Worm (Caenorhabditis elegans) whole organism, young adult: ENCODE results near the gene K12H6.2.

Experiments used
- C06A6.2 ChIP-seq: fragments of 200-800 bp; sonication (Bioruptor generic); conservative IDR thresholded peaks from 2 replicates; pipeline ENCODE4 v1.3.6; 2022; ENCODE audit warnings: missing genetic modification characterization, missing compliant biosample characterization
- D2030.7 ChIP-seq: fragments of 200-800 bp; sonication (Bioruptor generic); IDR thresholded peaks from 2 replicates; pipeline ENCODE4 v1.3.6; 2022; ENCODE audit warnings: missing genetic modification reagents, missing genetic modification characterization, missing compliant biosample characterization
- F23B12.7 ChIP-seq: sonication (generic microtip); optimal IDR thresholded peaks from 2 replicates; lab custom pipeline; 2017; ENCODE audit warnings: missing genetic modification characterization, mild to moderate bottlenecking, missing compliant biosample characterization, antibody characterized with exemption, moderate library complexity; ENCODE audit not compliant: insufficient read depth
- F49E8.2 ChIP-seq: sonication (generic microtip); optimal IDR thresholded peaks from 3 replicates; lab custom pipeline; 2017; ENCODE audit warnings: missing genetic modification characterization, mild to moderate bottlenecking, missing compliant biosample characterization, antibody characterized with exemption, moderate library complexity; ENCODE audit not compliant: insufficient read depth
- F57A8.1 ChIP-seq: fragments of 200-800 bp; sonication (Bioruptor generic); optimal IDR thresholded peaks from 2 replicates; lab custom pipeline; 2018; ENCODE audit warnings: mild to moderate bottlenecking, missing genetic modification characterization, moderate library complexity, missing compliant biosample characterization
- F57C9.4 ChIP-seq: sonication (generic microtip); optimal IDR thresholded peaks from 2 replicates; lab custom pipeline; 2017; ENCODE audit warnings: mild to moderate bottlenecking, missing genetic modification characterization, missing compliant biosample characterization
- K12H6.12 ChIP-seq: fragments of 200-800 bp; sonication (Bioruptor generic); optimal IDR thresholded peaks from 2 replicates; lab custom pipeline; 2018; ENCODE audit warnings: mild to moderate bottlenecking, missing genetic modification characterization, missing compliant biosample characterization
- T26A5.8 ChIP-seq: sonication (generic microtip); optimal IDR thresholded peaks from 2 replicates; lab custom pipeline; 2016; ENCODE audit warnings: missing genetic modification characterization, missing compliant biosample characterization
- Y53G8AR.9 ChIP-seq: fragments of 200-800 bp; sonication (Bioruptor generic); conservative IDR thresholded peaks from 2 replicates; pipeline ENCODE4 v1.3.6; 2022; ENCODE audit warnings: missing genetic modification reagents, missing genetic modification characterization, missing compliant biosample characterization
- akir-1 ChIP-seq: fragments of 200-800 bp; sonication (Bioruptor generic); optimal IDR thresholded peaks from 2 replicates; lab custom pipeline; 2018; ENCODE audit warnings: mild to moderate bottlenecking, missing genetic modification characterization, moderate library complexity, missing compliant biosample characterization
- atf-7 ChIP-seq: sonication (generic microtip); optimal IDR thresholded peaks from 2 replicates; lab custom pipeline; 2017; ENCODE audit warnings: mild to moderate bottlenecking, missing genetic modification characterization, missing compliant biosample characterization
- attf-3 ChIP-seq: fragments of 200-800 bp; sonication (Bioruptor generic); conservative IDR thresholded peaks from 2 replicates; pipeline ENCODE4 v1.3.6; 2022; ENCODE audit warnings: missing genetic modification reagents, missing genetic modification characterization, missing compliant biosample characterization
- attf-5 ChIP-seq: fragments of 200-800 bp; sonication (Bioruptor generic); optimal IDR thresholded peaks from 2 replicates; lab custom pipeline; 2018; ENCODE audit warnings: mild to moderate bottlenecking, missing genetic modification characterization, missing compliant biosample characterization
- attf-6 ChIP-seq: fragments of 200-800 bp; sonication (Bioruptor generic); IDR thresholded peaks from 2 replicates; pipeline ENCODE4 v1.3.6; 2022; ENCODE audit warnings: missing genetic modification reagents, missing genetic modification characterization, missing compliant biosample characterization
- bed-2 ChIP-seq: fragments of 200-800 bp; sonication (Bioruptor generic); IDR thresholded peaks from 2 replicates; pipeline ENCODE4 v1.3.6; 2022; ENCODE audit warnings: missing genetic modification reagents, missing genetic modification characterization, missing compliant biosample characterization
- cebp-2 ChIP-seq: fragments of 200-800 bp; sonication (Bioruptor generic); IDR thresholded peaks from 2 replicates; pipeline ENCODE4 v1.3.6; 2022; ENCODE audit warnings: missing genetic modification characterization, missing compliant biosample characterization
- ceh-58 ChIP-seq: fragments of 200-800 bp; sonication (Bioruptor generic); IDR thresholded peaks from 2 replicates; pipeline ENCODE4 v1.3.6; 2022; ENCODE audit warnings: missing genetic modification characterization, missing compliant biosample characterization
- dox-1 ChIP-seq: fragments of 200-800 bp; sonication (Bioruptor generic); IDR thresholded peaks from 2 replicates; pipeline ENCODE4 v1.3.6; 2022; ENCODE audit warnings: missing genetic modification reagents, missing genetic modification characterization, missing compliant biosample characterization
- dpl-1 ChIP-seq: fragments of 150-350 bp; optimal IDR thresholded peaks from 2 replicates; lab custom pipeline; 2014; ENCODE audit warnings: missing biosample characterization, missing genetic modification reagents, missing genetic modification characterization
- efl-1 ChIP-seq: fragments of 150-350 bp; optimal IDR thresholded peaks from 2 replicates; lab custom pipeline; 2014; ENCODE audit warnings: missing biosample characterization, missing genetic modification reagents, missing genetic modification characterization
- egrh-3 ChIP-seq: fragments of 200-800 bp; sonication (Bioruptor generic); IDR thresholded peaks from 2 replicates; pipeline ENCODE4 v1.3.6; 2022; ENCODE audit warnings: missing genetic modification reagents, missing genetic modification characterization, missing compliant biosample characterization
- ets-4 ChIP-seq: fragments of 200-800 bp; sonication (Bioruptor generic); optimal IDR thresholded peaks from 2 replicates; lab custom pipeline; 2018; ENCODE audit warnings: mild to moderate bottlenecking, missing genetic modification characterization, missing compliant biosample characterization
- fkh-3 ChIP-seq: sonication (generic microtip); optimal IDR thresholded peaks from 2 replicates; lab custom pipeline; 2016; ENCODE audit warnings: mild to moderate bottlenecking, missing genetic modification characterization, missing compliant biosample characterization
- hsf-1 ChIP-seq: fragments of 200-800 bp; sonication (Bioruptor generic); IDR thresholded peaks from 2 replicates; pipeline ENCODE4 v1.3.6; 2022; ENCODE audit warnings: missing genetic modification reagents, missing genetic modification characterization, missing compliant biosample characterization
- lag-1 ChIP-seq: fragments of 200-800 bp; sonication (Bioruptor generic); IDR thresholded peaks from 2 replicates; pipeline ENCODE4 v1.3.6; 2022; ENCODE audit warnings: missing genetic modification reagents, missing genetic modification characterization, missing compliant biosample characterization
- let-526 ChIP-seq: fragments of 200-800 bp; sonication (Bioruptor generic); IDR thresholded peaks from 2 replicates; pipeline ENCODE4 v1.3.6; 2022; ENCODE audit warnings: missing genetic modification reagents, missing genetic modification characterization, missing compliant biosample characterization
- let-607 ChIP-seq, 2 experiments: fragments of 200-800 bp in 1 of 2; sonication (Bioruptor generic) in 1 of 2; sonication (generic microtip) in 1 of 2; optimal IDR thresholded peaks; 2 replicates each; lab custom pipeline; 2016 to 2018; ENCODE audit warnings: mild to moderate bottlenecking in 2 of 2, missing compliant biosample characterization in 2 of 2, missing genetic modification characterization in 2 of 2, moderate library complexity in 2 of 2, missing genotype in 1 of 2
- lin-26 ChIP-seq: fragments of 200-800 bp; sonication (Bioruptor generic); IDR thresholded peaks from 2 replicates; pipeline ENCODE4 v1.3.6; 2022; ENCODE audit warnings: missing genetic modification reagents, missing genetic modification characterization, missing compliant biosample characterization
- lin-54 ChIP-seq: fragments of 200-800 bp; sonication (Bioruptor generic); optimal IDR thresholded peaks from 2 replicates; lab custom pipeline; 2018; ENCODE audit warnings: mild to moderate bottlenecking, missing genetic modification characterization, missing compliant biosample characterization
- madf-6 ChIP-seq: fragments of 200-800 bp; sonication (Bioruptor generic); IDR thresholded peaks from 2 replicates; pipeline ENCODE4 v1.3.6; 2022; ENCODE audit warnings: missing genetic modification reagents, missing genetic modification characterization, missing compliant biosample characterization
- mel-28 ChIP-seq: sonication (generic microtip); optimal IDR thresholded peaks from 2 replicates; lab custom pipeline; 2016; ENCODE audit warnings: borderline replicate concordance, mild to moderate bottlenecking, missing genetic modification characterization, missing compliant biosample characterization
- mes-4 ChIP-seq: sonication (generic microtip); optimal IDR thresholded peaks from 2 replicates; lab custom pipeline; 2016; ENCODE audit warnings: missing genotype, missing genetic modification characterization, missing compliant biosample characterization
- nfya-1 ChIP-seq: sonication (generic microtip); optimal IDR thresholded peaks from 2 replicates; lab custom pipeline; 2017; ENCODE audit warnings: antibody characterized with exemption, missing compliant biosample characterization, missing genetic modification characterization, borderline replicate concordance; ENCODE audit not compliant: insufficient read depth
- nfyb-1 ChIP-seq: fragments of 200-800 bp; sonication (Bioruptor generic); IDR thresholded peaks from 2 replicates; pipeline ENCODE4 v1.3.6; 2022; ENCODE audit warnings: missing genetic modification reagents, missing genetic modification characterization, missing compliant biosample characterization
- nhr-80 ChIP-seq: sonication (generic microtip); optimal IDR thresholded peaks from 2 replicates; lab custom pipeline; 2016; ENCODE audit warnings: missing genetic modification characterization, missing compliant biosample characterization
- pha-4 ChIP-seq: fragments of 150-350 bp; sonication (generic microtip); optimal IDR thresholded peaks from 2 replicates; lab custom pipeline; 2014; ENCODE audit warnings: missing biosample characterization, missing genetic modification reagents, missing genetic modification characterization
- rcor-1 ChIP-seq: fragments of 200-800 bp; sonication (Bioruptor generic); IDR thresholded peaks from 2 replicates; pipeline ENCODE4 v1.3.6; 2022; ENCODE audit warnings: missing genetic modification reagents, missing genetic modification characterization, missing compliant biosample characterization
- rpc-1 ChIP-seq, 2 experiments: fragments of 150-350 bp in 1 of 2; sonication (generic microtip) in 1 of 2; optimal IDR thresholded peaks; 2 replicates each; lab custom pipeline; 2014 to 2018; ENCODE audit warnings: missing biosample characterization in 1 of 2, missing genetic modification characterization in 1 of 2, missing genetic modification reagents in 1 of 2, missing genotype in 1 of 2
- sdz-38 ChIP-seq: sonication (generic microtip); optimal IDR thresholded peaks from 2 replicates; lab custom pipeline; 2016; ENCODE audit warnings: missing genotype, missing genetic modification characterization, missing compliant biosample characterization
- snpc-3.4 ChIP-seq: sonication (generic microtip); optimal IDR thresholded peaks from 2 replicates; lab custom pipeline; 2017; ENCODE audit warnings: missing genetic modification characterization, mild to moderate bottlenecking, missing compliant biosample characterization, antibody characterized with exemption, moderate library complexity, missing genotype, missing genetic modification reagents
- snpc-4 ChIP-seq, 5 experiments: fragments of 150-350 bp in 1 of 5; sonication (generic microtip) in 4 of 5; optimal IDR thresholded peaks; 2 replicates each; lab custom pipeline; 2014 to 2018; ENCODE audit warnings: missing genetic modification characterization in 5 of 5, missing biosample characterization in 3 of 5, antibody characterized with exemption in 2 of 5, mild to moderate bottlenecking in 2 of 5, missing compliant biosample characterization in 2 of 5, missing genotype in 2 of 5, moderate library complexity in 2 of 5, missing genetic modification reagents in 1 of 5
- sptf-2 ChIP-seq: fragments of 200-800 bp; sonication (Bioruptor generic); optimal IDR thresholded peaks from 2 replicates; lab custom pipeline; 2018; ENCODE audit warnings: mild to moderate bottlenecking, missing genetic modification characterization, missing compliant biosample characterization
- tbp1 ChIP-seq: fragments of 200-800 bp; sonication (Bioruptor generic); optimal IDR thresholded peaks from 2 replicates; lab custom pipeline; 2018; ENCODE audit warnings: mild to moderate bottlenecking, missing genetic modification characterization, missing compliant biosample characterization
- unc-130 ChIP-seq: sonication (generic microtip); optimal IDR thresholded peaks from 2 replicates; lab custom pipeline; 2016; ENCODE audit warnings: missing genetic modification reagents, missing genetic modification characterization, missing compliant biosample characterization
- unc-62 ChIP-seq: fragments of 150-350 bp; optimal IDR thresholded peaks from 2 replicates; lab custom pipeline; 2014; ENCODE audit warnings: missing biosample characterization, missing genetic modification reagents, missing genetic modification characterization
- xnd-1 ChIP-seq: sonication (generic microtip); optimal IDR thresholded peaks from 2 replicates; lab custom pipeline; 2016; ENCODE audit warnings: missing genotype, missing genetic modification reagents, missing genetic modification characterization, missing compliant biosample characterization

K12H6.2 gene

DNA sequence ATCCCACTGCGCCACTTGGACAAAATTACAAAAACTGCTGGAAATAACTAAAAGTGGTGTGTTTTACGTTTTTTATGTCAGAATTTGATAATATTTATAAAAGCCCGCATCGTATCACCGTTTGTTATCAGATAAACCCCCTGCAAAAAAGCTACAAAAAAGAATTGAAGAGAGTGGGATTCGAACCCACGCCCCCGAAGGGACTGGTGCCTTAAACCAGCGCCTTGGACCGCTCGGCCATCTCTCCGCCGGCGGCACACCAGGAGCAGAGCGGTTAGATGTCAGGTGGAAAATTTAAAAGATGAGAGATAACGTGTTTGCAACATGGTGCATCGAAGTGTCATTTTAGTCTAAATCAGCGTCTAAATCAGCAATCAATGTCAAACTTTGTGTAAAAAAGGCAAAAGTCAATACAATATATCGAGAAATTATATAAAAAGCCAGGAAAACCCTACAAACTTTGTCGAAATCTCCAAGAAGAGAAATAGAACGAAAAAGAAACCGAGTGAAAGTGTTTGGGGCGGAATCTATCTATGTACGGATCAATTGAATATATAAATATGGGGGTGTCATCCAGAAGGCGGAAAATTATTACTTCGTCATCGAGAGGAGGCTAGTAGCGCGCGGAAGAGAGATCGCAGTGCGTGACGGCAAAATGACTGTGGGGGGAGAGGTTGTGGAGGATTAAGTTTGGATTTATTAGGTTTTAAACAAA, 46.2 kb upstream of the K12H6.2 start (continued):
- TF ChIP-seq F23B12.7 (tag; lab: Kevin White, UChicago) (peak; percentile 31), unc-130 (GFP tag; lab: Kevin White, UChicago) (no peak), pha-4 (tag; lab: Kevin White, UChicago) (no peak), unc-62 (GFP tag; lab: Kevin White, UChicago) (no peak), sptf-2 (GFP tag; lab: Kevin White, UChicago) (no peak), mes-4 (tag; lab: Kevin White, UChicago) (no peak), lin-26 (GFP tag; lab: Robert Waterston, UW) (peak; percentile 42; the same call in 1 of the 2 replicates), attf-5 (no peak), dpl-1 (GFP tag; lab: Kevin White, UChicago) (no peak), hsf-1 (GFP tag; lab: Robert Waterston, UW) (no peak), F49E8.2 (tag; lab: Kevin White, UChicago) (peak; percentile 15), nfya-1 (tag; lab: Kevin White, UChicago) (no peak), lin-54 (peak; percentile 31), T26A5.8 (tag; lab: Kevin White, UChicago) (no peak), cebp-2 (GFP tag; lab: Robert Waterston, UW) (no peak), atf-7 (tag; lab: Kevin White, UChicago) (no peak), F57A8.1 (GFP tag; lab: Kevin White, UChicago) (no peak), dox-1 (GFP tag; lab: Robert Waterston, UW) (peak; percentile 57), xnd-1 (tag; lab: Kevin White, UChicago) (no peak), bed-2 (GFP tag; lab: Robert Waterston, UW) (no peak), let-526 (GFP tag; lab: Robert Waterston, UW) (no peak), attf-6 (GFP tag; lab: Robert Waterston, UW) (no peak), attf-3 (GFP tag; lab: Robert Waterston, UW) (no peak), snpc-4 (GFP tag; optimal IDR thresholded peaks at IDR 0.05; lab: Kevin White, UChicago) (no peak), snpc-4 (tag; optimal IDR thresholded peaks at IDR 0.05; lab: Kevin White, UChicago) (no peak), akir-1 (GFP tag; lab: Kevin White, UChicago) (no peak), sdz-38 (tag; lab: Kevin White, UChicago) (no peak), ceh-58 (GFP tag; lab: Robert Waterston, UW) (no peak), nhr-80 (tag; lab: Kevin White, UChicago) (peak; percentile 11), madf-6 (GFP tag; lab: Robert Waterston, UW) (peak; percentile 59; the same call in 1 of the 2 replicates), rcor-1 (GFP tag; lab: Robert Waterston, UW) (peak; percentile 39; the same call in 1 of the 2 replicates), K12H6.12 (no peak), egrh-3 (GFP tag; lab: Robert Waterston, UW) (peak; percentile 77), D2030.7 (peak; percentile 78), lag-1 (no peak), efl-1 (GFP tag; lab: Kevin White, UChicago) (no peak), C06A6.2 (no peak), ets-4 (GFP tag; lab: Kevin White, UChicago) (no peak), mel-28 (tag; lab: Kevin White, UChicago) (no peak), rpc-1 (optimal IDR thresholded peaks at IDR 0.05; lab: Kevin White, UChicago) (peak; percentile 63), rpc-1 (tag; optimal IDR thresholded peaks at IDR 0.05; lab: Kevin White, UChicago) (peak; percentile 78), Y53G8AR.9 (GFP tag; lab: Robert Waterston, UW) (no peak), let-607 (tag; optimal IDR thresholded peaks at IDR 0.05; lab: Kevin White, UChicago) (peak in 1 of 2 experiments; percentile 11), fkh-3 (no peak), snpc-3.4 (no peak), tbp1 (GFP tag; lab: Kevin White, UChicago) (peak; percentile 90), nfyb-1 (GFP tag; lab: Robert Waterston, UW) (peak; percentile 58; the same call in 1 of the 2 replicates), F57C9.4 (tag; lab: Kevin White, UChicago) (no peak)
